Worm (Caenorhabditis elegans) whole organism, young adult: Measurements from ENCODE around the gene EEED8.13.

Source experiments
- B0336.3 ChIP-seq: fragments of 200-800 bp; sonication (Bioruptor generic); IDR thresholded peaks from 2 replicates; pipeline ENCODE4 v1.3.6; 2022; ENCODE audit warnings: missing genetic modification characterization, missing compliant biosample characterization
- T07F8.4 ChIP-seq: sonication (generic microtip); optimal IDR thresholded peaks from 2 replicates; lab custom pipeline; 2016; ENCODE audit warnings: mild to moderate bottlenecking, missing genetic modification characterization, moderate library complexity, missing compliant biosample characterization
- Y53F4B.3 ChIP-seq: fragments of 200-800 bp; sonication (Bioruptor generic); IDR thresholded peaks from 2 replicates; pipeline ENCODE4 v1.3.6; 2022; ENCODE audit warnings: missing genetic modification reagents, missing genetic modification characterization, missing compliant biosample characterization
- die-1 ChIP-seq: sonication (generic microtip); optimal IDR thresholded peaks from 2 replicates; lab custom pipeline; 2016; ENCODE audit warnings: missing genotype, mild to moderate bottlenecking, missing genetic modification characterization, missing compliant biosample characterization

ce11 chrII:5365645-5366044, 46.7 kb downstream of the EEED8.13 start, which contains the start of gene F09E5.16:
- no peak for TF ChIP-seq B0336.3 (GFP tag; lab: Robert Waterston, UW)
- no peak for TF ChIP-seq Y53F4B.3 (GFP tag; lab: Robert Waterston, UW)
- TF ChIP-seq T07F8.4 (tag; lab: Kevin White, UChicago) = no peak
- TF ChIP-seq die-1 (tag; lab: Kevin White, UChicago) = no peak
